Worm (Caenorhabditis elegans) whole organism, L1 larva: ENCODE measurements around the gene cct-6.

Source experiments
- ama-1 ChIP-seq: fragments of 150-350 bp; optimal IDR thresholded peaks from 2 replicates; lab custom pipeline; 2014
- lin-13 ChIP-seq: fragments of 150-350 bp; optimal IDR thresholded peaks from 2 replicates; lab custom pipeline; 2014; ENCODE audit warnings: missing biosample characterization, missing genetic modification reagents, missing genetic modification characterization
- lir-3 ChIP-seq: sonication (generic microtip); optimal IDR thresholded peaks from 2 replicates; lab custom pipeline; 2016; ENCODE audit warnings: mild to moderate bottlenecking, missing genetic modification characterization, moderate library complexity, missing compliant biosample characterization; ENCODE audit not compliant: poor library complexity
- pag-3 ChIP-seq: sonication (generic microtip); optimal IDR thresholded peaks from 2 replicates; lab custom pipeline; 2017; ENCODE audit warnings: missing genetic modification characterization, mild to moderate bottlenecking, missing compliant biosample characterization, antibody characterized with exemption, borderline replicate concordance; ENCODE audit not compliant: insufficient read depth
- skn-1 ChIP-seq: fragments of 150-350 bp; optimal IDR thresholded peaks from 2 replicates; lab custom pipeline; 2014; ENCODE audit warnings: missing biosample characterization, missing genetic modification characterization
- snu-23 ChIP-seq: sonication (generic microtip); optimal IDR thresholded peaks from 2 replicates; lab custom pipeline; 2016; ENCODE audit warnings: missing genetic modification characterization, missing compliant biosample characterization

DNA sequence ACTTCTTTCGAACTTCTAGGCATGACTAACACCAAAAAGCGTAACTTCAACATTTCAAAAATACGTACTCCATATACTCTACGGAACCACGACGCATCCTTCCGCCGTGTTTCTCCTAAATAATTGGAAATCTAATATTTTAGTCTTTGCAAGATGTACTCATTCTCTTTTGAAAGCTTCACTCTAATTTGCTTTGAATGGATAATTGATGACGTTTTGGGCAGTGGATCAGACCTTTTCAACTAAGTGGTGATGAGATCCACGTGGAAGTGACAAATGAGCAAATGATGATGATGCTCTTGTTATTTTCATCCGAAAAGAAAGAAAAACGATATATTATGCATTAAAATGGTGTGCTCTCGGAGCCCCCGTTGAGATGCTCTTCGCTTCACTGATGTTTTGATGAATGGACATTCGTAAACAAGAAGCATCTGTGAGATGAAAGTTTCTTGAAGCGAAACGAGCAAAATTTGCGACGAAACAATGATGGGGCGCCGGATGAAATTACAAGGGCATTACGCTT is 31.0 kb downstream of the cct-6 start:
- TF ChIP-seq lir-3 (tag; lab: Kevin White, UChicago) = no peak
- no peak for TF ChIP-seq pag-3 (tag; lab: Kevin White, UChicago)
- TF ChIP-seq lin-13 (GFP tag; lab: Kevin White, UChicago) = no peak
- TF ChIP-seq skn-1 (tag; lab: Kevin White, UChicago) = no peak
- no peak for TF ChIP-seq snu-23
- no peak for TF ChIP-seq ama-1 (lab: Kevin White, UChicago)
